Fruit fly (Drosophila melanogaster): ENCODE results near the gene ecd.

The ecd gene

dm6 chr3L:2265692-2266444 lies at the start of gene ecd, which contains the start of gene CG13806:
TSS of gene ecd (minus strand) at chr3L:2265857.
TSS of gene CG13806 (plus strand) at chr3L:2266394.
- no peak for TF ChIP-seq CG8478 (optimal IDR thresholded peaks at IDR 0.05)
- peak; percentile 67 to 72 for TF ChIP-seq CTCF (optimal IDR thresholded peaks at IDR 0.05)

- TF ChIP-seq CTCF (optimal IDR thresholded peaks at IDR 0.05) (no peak), CG8478 (optimal IDR thresholded peaks at IDR 0.05) (no peak)
Measured at dm6 chr3L:2282506-2282905, 16.8 kb upstream of the ecd start, which contains the start of gene MsR2. TSS of gene MsR2 (plus strand) at chr3L:2282883.

dm6 chr3L:2276250-2276649 lies 10.6 kb upstream of the ecd start, which contains the start of gene yellow-g2:
TSS of gene yellow-g2 (plus strand) at chr3L:2276550.
- TF ChIP-seq CTCF (optimal IDR thresholded peaks at IDR 0.05) (no peak), CG8478 (optimal IDR thresholded peaks at IDR 0.05) (no peak)

DNA sequence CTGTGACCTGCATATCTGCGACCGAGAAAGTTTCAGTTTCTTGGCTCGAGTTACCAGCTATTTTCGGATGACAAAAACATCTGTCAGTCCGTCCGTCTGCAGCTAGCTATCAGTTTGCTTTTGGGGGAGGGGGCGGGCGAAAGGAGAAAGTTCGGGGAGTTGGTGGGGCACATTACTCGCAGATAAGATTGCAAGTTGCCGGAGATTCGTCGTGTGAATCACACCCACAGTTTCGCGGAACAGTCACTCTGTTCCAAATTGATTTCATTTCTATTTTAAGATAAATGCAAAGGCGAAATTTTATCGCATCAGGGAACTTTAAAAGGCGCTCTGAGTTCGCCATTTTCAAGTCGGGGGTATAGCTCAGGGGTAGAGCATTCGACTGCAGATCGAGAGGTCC lies 7.7 kb upstream of the ecd start:
- no peak for TF ChIP-seq CG8478 (optimal IDR thresholded peaks at IDR 0.05)
- TF ChIP-seq CTCF (optimal IDR thresholded peaks at IDR 0.05) = no peak

- no peak for TF ChIP-seq CTCF (optimal IDR thresholded peaks at IDR 0.05)
Measured at dm6 chr3L:2272669-2273068, 7.0 kb upstream of the ecd start, which contains the start of gene yellow-g. TSS of gene yellow-g (minus strand) at chr3L:2272769.

DNA sequence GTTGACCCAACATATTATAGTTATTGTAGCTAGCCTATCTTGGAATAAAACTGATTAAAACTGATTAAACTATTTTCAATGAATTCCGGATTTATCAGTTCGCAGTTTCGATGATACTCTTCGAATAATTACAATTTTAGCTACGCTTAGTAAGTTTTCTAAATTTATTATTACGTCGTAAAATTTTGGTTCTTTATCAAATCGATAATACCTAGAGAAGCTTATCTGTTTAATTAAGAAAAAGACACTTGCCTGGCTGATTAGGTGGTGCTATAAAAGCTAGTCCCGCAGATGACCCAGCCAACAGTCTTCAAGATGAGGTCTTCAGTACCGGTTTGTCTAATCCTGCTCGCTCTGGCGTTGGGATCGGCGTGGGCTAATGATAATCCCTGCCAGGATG lies 2.9 kb upstream of the ecd start, which contains the start of gene CG32302:
Gene CG32302, plus strand, starts transcription at position 301 of the 400 bp plus-strand sequence.
- TF ChIP-seq CTCF (optimal IDR thresholded peaks at IDR 0.05) = no peak
- TF ChIP-seq CG8478 (optimal IDR thresholded peaks at IDR 0.05) = no peak

DNA sequence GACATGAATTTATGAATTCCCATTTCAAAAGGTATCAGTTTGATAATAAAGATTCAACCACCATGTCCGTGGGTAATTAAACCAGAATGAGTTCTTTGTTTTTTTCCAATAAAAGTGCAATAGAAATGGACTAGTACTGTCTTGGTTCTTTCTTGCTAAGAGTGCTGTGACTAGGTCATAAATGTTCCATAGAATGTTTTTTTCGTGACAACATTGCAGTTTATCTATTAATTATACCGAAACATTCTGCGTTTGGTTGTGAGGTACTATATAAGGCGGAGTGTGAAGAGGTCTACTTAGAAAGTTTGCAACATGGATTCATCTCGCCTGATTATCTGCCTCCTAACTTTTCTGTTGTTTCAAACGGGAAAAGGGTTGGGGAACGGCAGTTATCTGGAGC lies 1.9 kb upstream of the ecd start, which contains the start of gene obst-I:
Gene obst-I, plus strand, starts transcription at position 301 of the 400 bp plus-strand sequence.
- TF ChIP-seq CTCF (optimal IDR thresholded peaks at IDR 0.05) = no peak
- no peak for TF ChIP-seq CG8478 (optimal IDR thresholded peaks at IDR 0.05)

dm6 chr3L:2262515-2262944 lies 3.1 kb downstream of the ecd start, which contains the start of the genes oxt and CG13807:
TSS of gene oxt (minus strand) at chr3L:2262664.
TSS of gene CG13807 (plus strand) at chr3L:2262919.
- no peak for TF ChIP-seq CTCF (optimal IDR thresholded peaks at IDR 0.05)
- no peak for TF ChIP-seq CG8478 (optimal IDR thresholded peaks at IDR 0.05)

dm6 chr3L:2261282-2261681 lies 4.4 kb downstream of the ecd start:
- no peak for TF ChIP-seq CTCF (optimal IDR thresholded peaks at IDR 0.05)
- no peak for TF ChIP-seq CG8478 (optimal IDR thresholded peaks at IDR 0.05)

DNA sequence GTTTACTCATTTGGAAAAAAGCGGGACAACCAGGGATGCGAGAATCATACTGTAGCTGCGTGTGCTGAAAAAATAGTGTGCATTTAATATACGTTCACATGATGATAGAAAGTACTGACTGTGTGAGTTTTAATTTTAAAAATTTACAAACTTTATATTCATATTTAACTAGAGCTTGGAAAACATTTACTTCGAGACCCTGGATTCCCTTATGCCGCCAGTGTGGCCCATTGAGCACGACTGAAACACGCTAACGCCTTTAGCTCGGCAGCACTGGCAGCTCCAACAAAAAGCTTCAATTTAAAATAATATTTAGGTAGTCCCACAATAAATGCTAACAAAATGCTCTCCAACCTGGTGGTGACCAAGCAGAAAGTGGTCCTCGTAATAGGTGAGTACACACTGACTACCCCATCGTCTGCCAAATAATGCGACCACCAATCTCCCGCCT lies 8.2 kb downstream of the ecd start, which contains the start of the genes CG1275 and Elp5:
Gene CG1275, minus strand, starts transcription at position 12 of the 451 bp plus-strand sequence.
Gene Elp5, plus strand, starts transcription at position 45 of the 451 bp plus-strand sequence.
- no peak for TF ChIP-seq CTCF (optimal IDR thresholded peaks at IDR 0.05)
- TF ChIP-seq CG8478 (optimal IDR thresholded peaks at IDR 0.05) = no peak

DNA sequence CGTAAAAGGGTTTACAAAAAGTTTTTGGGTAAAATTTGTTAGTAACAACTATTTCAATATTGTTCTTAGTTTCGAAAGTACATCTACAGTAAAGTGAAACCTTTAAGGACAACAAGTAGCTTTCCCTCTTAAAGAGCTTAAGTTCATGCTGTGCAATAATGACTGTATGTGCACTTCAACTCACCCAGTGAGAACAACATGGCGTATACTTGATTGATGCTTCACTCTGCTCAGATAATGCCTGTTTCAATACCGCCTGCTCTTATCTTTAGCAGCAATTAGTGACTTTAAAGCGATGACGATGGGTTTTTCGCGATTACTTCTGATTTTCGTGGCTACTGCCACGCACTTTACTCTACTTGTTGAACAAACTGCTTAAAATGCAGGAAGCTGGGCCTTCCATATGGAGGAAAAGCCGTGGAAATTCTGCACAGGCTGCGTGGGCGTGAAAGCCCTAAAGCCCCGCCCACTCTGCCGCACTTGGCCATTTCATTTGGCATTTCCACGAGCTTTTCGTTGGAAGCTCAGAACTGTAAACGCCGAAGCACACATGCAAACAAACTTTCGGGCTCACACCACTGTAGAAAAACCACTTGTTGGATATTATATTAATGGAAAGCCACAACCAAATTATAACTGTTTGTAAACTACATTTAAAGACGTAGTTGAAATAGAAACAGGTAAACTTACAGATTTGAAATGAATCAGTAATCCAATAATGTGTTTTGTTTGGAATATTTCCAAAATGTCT lies 9.1 kb downstream of the ecd start:
- TF ChIP-seq CG8478 (optimal IDR thresholded peaks at IDR 0.05) (no peak), CTCF (optimal IDR thresholded peaks at IDR 0.05) (no peak)

DNA sequence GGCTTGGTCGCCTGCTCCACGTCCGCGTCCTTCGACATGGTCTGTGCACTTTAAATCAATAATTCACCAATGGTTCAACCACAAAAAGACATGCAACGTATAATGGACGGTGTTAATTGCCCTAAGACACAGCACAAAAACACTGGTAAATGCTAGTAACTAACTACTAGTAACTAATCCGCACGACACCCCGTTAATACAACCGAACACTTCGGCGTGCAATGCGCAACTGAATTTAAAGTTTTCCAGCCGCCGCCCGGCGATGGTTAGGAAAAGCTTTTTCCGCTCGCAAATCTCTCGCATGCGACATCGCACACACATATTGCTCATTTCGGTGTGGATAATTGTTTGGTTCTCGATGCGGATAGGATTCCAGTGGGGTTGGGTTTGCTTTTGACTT lies 9.9 kb downstream of the ecd start:
- TF ChIP-seq CTCF (optimal IDR thresholded peaks at IDR 0.05) = no peak
- TF ChIP-seq CG8478 (optimal IDR thresholded peaks at IDR 0.05) = no peak

dm6 chr3L:2253962-2254662 lies 11.5 kb downstream of the ecd start:
- TF ChIP-seq CTCF (optimal IDR thresholded peaks at IDR 0.05) (no peak), CG8478 (optimal IDR thresholded peaks at IDR 0.05) (no peak)

dm6 chr3L:2248335-2248734 lies 17.3 kb downstream of the ecd start, which contains the start of gene CG32305:
TSS of gene CG32305 (plus strand) at chr3L:2248635.
- TF ChIP-seq CTCF (optimal IDR thresholded peaks at IDR 0.05) = no peak
- no peak for TF ChIP-seq CG8478 (optimal IDR thresholded peaks at IDR 0.05)
